Fruit fly (Drosophila melanogaster): ENCODE data around the gene Sac1.

The Sac1 gene

DNA sequence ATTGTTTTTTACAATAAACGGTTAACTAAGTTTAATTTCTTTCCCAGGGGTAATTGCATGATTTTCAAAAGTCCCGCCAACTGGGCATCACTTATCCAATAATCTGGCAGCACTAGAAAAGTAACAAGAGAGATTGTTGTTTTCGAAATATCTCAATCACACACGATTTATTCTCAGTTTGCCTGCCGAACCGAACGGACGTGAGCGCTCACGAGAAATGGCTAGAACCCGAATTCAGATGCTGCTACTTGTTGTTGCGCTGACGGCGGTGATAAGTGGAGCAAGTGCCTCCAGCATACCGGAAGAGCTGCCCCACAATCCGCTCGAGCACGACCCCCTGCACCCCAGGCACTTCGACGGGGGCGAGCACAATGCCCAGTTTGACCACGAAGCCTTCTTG lies 50.9 kb downstream of the Sac1 start, which contains the start of gene scf (continued):
- TF ChIP-seq CG18764 (GFP tag; optimal IDR thresholded peaks at IDR 0.05): no peak
- TF ChIP-seq CG8089 (GFP tag; optimal IDR thresholded peaks at IDR 0.05): no peak
- TF ChIP-seq CG13894 (tag; optimal IDR thresholded peaks at IDR 0.05): peak; percentile 40
- TF ChIP-seq CG1602 (GFP tag; optimal IDR thresholded peaks at IDR 0.05): no peak
- TF ChIP-seq stc (GFP tag; IDR thresholded peaks at IDR 0.05): no peak
- TF ChIP-seq D19A (tag; optimal IDR thresholded peaks at IDR 0.05): no peak
- TF ChIP-seq CG3995 (GFP tag; optimal IDR thresholded peaks at IDR 0.05): peak; percentile 78
- no peak for TF ChIP-seq Taf1 (GFP tag; IDR thresholded peaks at IDR 0.05)
- TF ChIP-seq sens-2 (GFP tag; IDR thresholded peaks at IDR 0.05): 0 out of 2 replicates have a peak, but pooled peaks have one; percentile 11
- peak; percentile 40; the same call in 1 of the 2 replicates for TF ChIP-seq ro (GFP tag; IDR thresholded peaks at IDR 0.05)
- no peak for TF ChIP-seq CG12391 (tag; optimal IDR thresholded peaks at IDR 0.05)
- no peak for TF ChIP-seq CG3726 (GFP tag; IDR thresholded peaks at IDR 0.05)
- no peak for TF ChIP-seq tin (GFP tag; optimal IDR thresholded peaks at IDR 0.05)
- no peak for TF ChIP-seq ERR (GFP tag; optimal IDR thresholded peaks at IDR 0.05)
- TF ChIP-seq CG8281 (tag; optimal IDR thresholded peaks at IDR 0.05): no peak
- TF ChIP-seq CG11456 (GFP tag; IDR thresholded peaks at IDR 0.05): peak; percentile 49; the same call in 1 of the 3 replicates
- no peak for TF ChIP-seq wdn (GFP tag; IDR thresholded peaks at IDR 0.05)
- no peak for TF ChIP-seq Poxn (GFP tag; IDR thresholded peaks at IDR 0.05)
- peak; percentile 63; the same call in 1 of the 2 replicates for TF ChIP-seq chm (GFP tag; IDR thresholded peaks at IDR 0.05)
- TF ChIP-seq CG16813 (GFP tag; IDR thresholded peaks at IDR 0.05; ENCODE audit: partially characterized antibody): peak; percentile 33; the same call in 1 of the 3 replicates
- no peak for TF ChIP-seq slou (GFP tag; optimal IDR thresholded peaks at IDR 0.05)
- no peak for TF ChIP-seq crc (GFP tag; optimal IDR thresholded peaks at IDR 0.05)
- TF ChIP-seq vfl (GFP tag; optimal IDR thresholded peaks at IDR 0.05): no peak
- TF ChIP-seq D19B (GFP tag; optimal IDR thresholded peaks at IDR 0.05): no peak
- TF ChIP-seq Mes4 (GFP tag; optimal IDR thresholded peaks at IDR 0.05): no peak
- no peak for TF ChIP-seq B-H2 (GFP tag; optimal IDR thresholded peaks at IDR 0.05)
- TF ChIP-seq Hmx (GFP tag; optimal IDR thresholded peaks at IDR 0.05): no peak
- TF ChIP-seq CG32532 (GFP tag; IDR thresholded peaks at IDR 0.05): 0 out of 2 replicates have a peak, but pooled peaks have one; percentile 52
- TF ChIP-seq tgo (GFP tag; IDR thresholded peaks at IDR 0.05): no peak
- TF ChIP-seq vnd (GFP tag; IDR thresholded peaks at IDR 0.05; ENCODE audit: partially characterized antibody): peak; percentile 44; the same call in 1 of the 3 replicates
- TF ChIP-seq CG18011 (GFP tag; optimal IDR thresholded peaks at IDR 0.05): no peak
- no peak for TF ChIP-seq CG17186 (GFP tag; optimal IDR thresholded peaks at IDR 0.05)
- TF ChIP-seq stwl (tag; optimal IDR thresholded peaks at IDR 0.05): peak; percentile 36
- no peak for TF ChIP-seq tup (GFP tag; optimal IDR thresholded peaks at IDR 0.05)
- TF ChIP-seq Lpt (GFP tag; optimal IDR thresholded peaks at IDR 0.05): no peak
- peak; percentile 2 for TF ChIP-seq CG12659 (GFP tag; optimal IDR thresholded peaks at IDR 0.05)
- peak; percentile 17 for TF ChIP-seq CG10267 (tag; optimal IDR thresholded peaks at IDR 0.05)
- no peak for TF ChIP-seq Usf (GFP tag; optimal IDR thresholded peaks at IDR 0.05)
- TF ChIP-seq CG10462 (GFP tag; optimal IDR thresholded peaks at IDR 0.05): no peak
- peak; percentile 59 for TF ChIP-seq Rfx (GFP tag; IDR thresholded peaks at IDR 0.05)
- peak; percentile 91 for TF ChIP-seq Dp (GFP tag; optimal IDR thresholded peaks at IDR 0.05)
- TF ChIP-seq CG15479 (GFP tag; optimal IDR thresholded peaks at IDR 0.05): no peak
- no peak for TF ChIP-seq sisA (GFP tag; IDR thresholded peaks at IDR 0.05)
- peak; percentile 53; the same call in 1 of the 2 replicates for TF ChIP-seq CG4360 (GFP tag; IDR thresholded peaks at IDR 0.05)
- TF ChIP-seq CG34376 (GFP tag; optimal IDR thresholded peaks at IDR 0.05): peak; percentile 55
- TF ChIP-seq Med (GFP tag): peak; percentile 73
- no peak for TF ChIP-seq CHES-1-like (GFP tag; optimal IDR thresholded peaks at IDR 0.05)
- no peak for TF ChIP-seq Rx (GFP tag; IDR thresholded peaks at IDR 0.05)
- no peak for TF ChIP-seq CG6683 (GFP tag; optimal IDR thresholded peaks at IDR 0.05)
- TF ChIP-seq Ptx1 (GFP tag; IDR thresholded peaks at IDR 0.05): no peak
- TF ChIP-seq CG18599 (GFP tag; optimal IDR thresholded peaks at IDR 0.05): no peak
- TF ChIP-seq Sox102F (GFP tag; optimal IDR thresholded peaks at IDR 0.05): no peak

All from whole organism, embryonic.